Worm (Caenorhabditis elegans) whole organism, midembryonic: Measurements from ENCODE around the gene sru-37.

ENCODE experiments used
- klf-2 ChIP-seq: fragments of 200-800 bp; sonication (Bioruptor generic); conservative IDR thresholded peaks from 2 replicates; pipeline ENCODE4 v1.3.6; 2022; ENCODE audit warnings: missing genetic modification reagents, missing genetic modification characterization, missing compliant biosample characterization
- med-1 ChIP-seq: sonication (generic microtip); optimal IDR thresholded peaks from 2 replicates; lab custom pipeline; 2017; ENCODE audit warnings: missing genetic modification characterization, mild to moderate bottlenecking, missing compliant biosample characterization, antibody characterized with exemption, missing genetic modification reagents; ENCODE audit not compliant: insufficient read depth
- ref-1 ChIP-seq: fragments of 200-800 bp; sonication (Bioruptor generic); conservative IDR thresholded peaks from 2 replicates; pipeline ENCODE4 v1.3.6; 2022; ENCODE audit warnings: missing genetic modification reagents, missing genetic modification characterization, missing compliant biosample characterization

DNA sequence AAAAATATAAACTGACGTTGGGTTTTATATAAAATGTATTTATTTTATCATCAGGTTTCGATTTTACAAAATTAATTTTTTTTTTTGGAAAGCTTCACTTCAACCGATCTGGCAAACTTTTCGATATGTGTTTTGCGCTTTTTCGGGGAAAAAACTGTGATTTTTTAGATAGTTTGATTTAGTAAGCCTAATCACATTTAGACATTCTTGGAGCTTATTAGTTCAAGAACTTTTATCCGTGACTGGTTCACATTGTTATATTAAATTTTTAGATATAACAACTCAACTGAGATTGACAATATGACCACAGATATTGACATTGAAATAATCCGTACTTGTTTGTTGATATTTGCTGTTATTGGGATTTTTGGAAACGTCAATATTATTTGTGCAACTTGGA lies 32.4 kb downstream of the sru-37 start, which contains the start of gene srsx-21:
- TF ChIP-seq med-1 (GFP tag; lab: Kevin White, UChicago) (no peak), klf-2 (GFP tag; lab: Robert Waterston, UW) (no peak), ref-1 (GFP tag; lab: Robert Waterston, UW) (no peak)
